Fruit fly (Drosophila melanogaster) S2 (cell line): ENCODE data around the gene CG1421.

Experiments
- CG8478 ChIP-seq: fragments of >200 bp; optimal IDR thresholded peaks from 2 replicates; lab custom pipeline; 2018
- CTCF ChIP-seq, 2 experiments: fragments of >200 bp; optimal IDR thresholded peaks; 2 replicates each; lab custom pipeline; 2018

dm6 chr2L:21899001-21899715, 3.6 kb upstream of the CG1421 start:
- TF ChIP-seq CTCF (optimal IDR thresholded peaks at IDR 0.05; lab: Kevin White, UChicago) (no peak), CG8478 (no peak)
